Worm (Caenorhabditis elegans) whole organism, L1 larva: ENCODE measurements around the gene F42A10.5.

ENCODE experiments used
- ceh-8 ChIP-seq: fragments of 200-800 bp; sonication (Bioruptor generic); optimal IDR thresholded peaks from 2 replicates; lab custom pipeline; 2018; ENCODE audit warnings: mild to moderate bottlenecking, missing genetic modification characterization, moderate library complexity, missing compliant biosample characterization
- egl-13 ChIP-seq: sonication (generic microtip); optimal IDR thresholded peaks from 2 replicates; lab custom pipeline; 2016; ENCODE audit warnings: missing genotype, missing genetic modification reagents, missing genetic modification characterization, missing compliant biosample characterization
- mep-1 ChIP-seq: fragments of 150-350 bp; optimal IDR thresholded peaks from 2 replicates; lab custom pipeline; 2014; ENCODE audit warnings: missing biosample characterization, missing genetic modification characterization
- nhr-11 ChIP-seq: fragments of 150-350 bp; optimal IDR thresholded peaks from 2 replicates; lab custom pipeline; 2014; ENCODE audit warnings: missing biosample characterization, missing genetic modification characterization
- nhr-77 ChIP-seq: fragments of 150-350 bp; optimal IDR thresholded peaks from 2 replicates; lab custom pipeline; 2014; ENCODE audit warnings: missing biosample characterization, missing genetic modification characterization
- snu-23 ChIP-seq: sonication (generic microtip); optimal IDR thresholded peaks from 2 replicates; lab custom pipeline; 2016; ENCODE audit warnings: missing genetic modification characterization, missing compliant biosample characterization
- sup-37 ChIP-seq: fragments of 200-800 bp; sonication (Bioruptor generic); optimal IDR thresholded peaks from 2 replicates; lab custom pipeline; 2018; ENCODE audit warnings: mild to moderate bottlenecking, missing genetic modification characterization, missing compliant biosample characterization
- unc-98 ChIP-seq: fragments of 200-800 bp; sonication (Bioruptor generic); IDR thresholded peaks from 2 replicates; pipeline ENCODE4 v1.3.6; 2022; ENCODE audit warnings: missing genetic modification characterization, missing compliant biosample characterization

- no peak for TF ChIP-seq unc-98 (GFP tag; lab: Robert Waterston, UW)
- no peak for TF ChIP-seq egl-13 (tag; lab: Kevin White, UChicago)
- TF ChIP-seq nhr-77 (tag; lab: Kevin White, UChicago) = no peak
- no peak for TF ChIP-seq ceh-8 (GFP tag; lab: Kevin White, UChicago)
- TF ChIP-seq mep-1 (tag; lab: Kevin White, UChicago) = no peak
- TF ChIP-seq nhr-11 (tag; lab: Kevin White, UChicago) = no peak
- no peak for TF ChIP-seq sup-37 (GFP tag; lab: Kevin White, UChicago)
- no peak for TF ChIP-seq snu-23 (GFP tag; lab: Kevin White, UChicago)
These were observed 9.8 kb upstream of the F42A10.5 start, which contains the start of gene nas-28 for ce11 chrIII:6183118-6183517.
